Worm (Caenorhabditis elegans) whole organism, L3 larva: ENCODE results near the gene znf-622.

Source experiments
- R02D3.7 ChIP-seq: fragments of 150-350 bp; optimal IDR thresholded peaks from 2 replicates; lab custom pipeline; 2014; ENCODE audit warnings: missing biosample characterization, missing genetic modification characterization
- ZK546.5 ChIP-seq: sonication (generic microtip); optimal IDR thresholded peaks from 2 replicates; lab custom pipeline; 2017; ENCODE audit warnings: missing biosample characterization, missing genetic modification characterization
- ama-1 ChIP-seq: fragments of 150-350 bp; optimal IDR thresholded peaks from 2 replicates; lab custom pipeline; 2018
- ceh-16 ChIP-seq: sonication (generic microtip); optimal IDR thresholded peaks from 2 replicates; lab custom pipeline; 2017; ENCODE audit warnings: missing biosample characterization, missing genetic modification characterization
- ceh-28 ChIP-seq: fragments of 150-350 bp; optimal IDR thresholded peaks from 2 replicates; lab custom pipeline; 2014; ENCODE audit warnings: missing biosample characterization, missing genetic modification reagents, missing genetic modification characterization
- ceh-82 ChIP-seq: fragments of 150-350 bp; optimal IDR thresholded peaks from 2 replicates; lab custom pipeline; 2014; ENCODE audit warnings: missing biosample characterization, missing genetic modification characterization
- ceh-9 ChIP-seq: sonication (generic microtip); optimal IDR thresholded peaks from 2 replicates; lab custom pipeline; 2018; ENCODE audit warnings: missing biosample characterization, missing genetic modification characterization
- daf-12 ChIP-seq: fragments of 150-350 bp; optimal IDR thresholded peaks from 2 replicates; lab custom pipeline; 2014; ENCODE audit warnings: missing biosample characterization, missing genetic modification reagents, missing genetic modification characterization
- egl-5 ChIP-seq: fragments of 150-350 bp; optimal IDR thresholded peaks from 2 replicates; lab custom pipeline; 2017; ENCODE audit warnings: missing biosample characterization, missing genetic modification reagents, missing genetic modification characterization, inconsistent platforms
- elt-2 ChIP-seq: sonication (generic microtip); optimal IDR thresholded peaks from 2 replicates; lab custom pipeline; 2016; ENCODE audit warnings: missing genetic modification reagents, mild to moderate bottlenecking, missing genetic modification characterization, missing compliant biosample characterization
- fkh-10 ChIP-seq: sonication (generic microtip); optimal IDR thresholded peaks from 2 replicates; lab custom pipeline; 2017; ENCODE audit warnings: missing biosample characterization, missing genetic modification reagents, missing genetic modification characterization
- fkh-2 ChIP-seq: fragments of 150-350 bp; optimal IDR thresholded peaks from 2 replicates; lab custom pipeline; 2014; ENCODE audit warnings: missing biosample characterization, missing genetic modification reagents, missing genetic modification characterization
- hmg-11 ChIP-seq: sonication (generic microtip); optimal IDR thresholded peaks from 2 replicates; lab custom pipeline; 2016; ENCODE audit warnings: missing genetic modification characterization, missing compliant biosample characterization
- jun-1 ChIP-seq: fragments of 150-350 bp; optimal IDR thresholded peaks from 2 replicates; lab custom pipeline; 2014; ENCODE audit warnings: missing biosample characterization, missing genetic modification reagents, missing genetic modification characterization
- lin-15B ChIP-seq: fragments of 150-350 bp; optimal IDR thresholded peaks from 2 replicates; lab custom pipeline; 2014; ENCODE audit warnings: missing biosample characterization, missing genetic modification characterization
- lin-39 ChIP-seq: fragments of 150-350 bp; optimal IDR thresholded peaks from 2 replicates; lab custom pipeline; 2018; ENCODE audit warnings: missing biosample characterization, missing genetic modification reagents, missing genetic modification characterization
- lsy-12 ChIP-seq: sonication (generic microtip); optimal IDR thresholded peaks from 2 replicates; lab custom pipeline; 2016; ENCODE audit warnings: mild to moderate bottlenecking, missing genetic modification characterization, missing compliant biosample characterization
- mdl-1 ChIP-seq: fragments of 150-350 bp; optimal IDR thresholded peaks from 2 replicates; lab custom pipeline; 2014; ENCODE audit warnings: missing biosample characterization, missing genetic modification characterization
- mml-1 ChIP-seq: fragments of 150-350 bp; sonication (generic microtip); optimal IDR thresholded peaks from 3 replicates; lab custom pipeline; 2014; ENCODE audit warnings: missing biosample characterization, missing genetic modification characterization
- nfya-1 ChIP-seq: sonication (generic microtip); optimal IDR thresholded peaks from 2 replicates; lab custom pipeline; 2017; ENCODE audit warnings: missing genetic modification characterization, mild to moderate bottlenecking, missing compliant biosample characterization, antibody characterized with exemption, moderate library complexity; ENCODE audit not compliant: insufficient read depth
- nhr-11 ChIP-seq: fragments of 150-350 bp; optimal IDR thresholded peaks from 2 replicates; lab custom pipeline; 2014; ENCODE audit warnings: missing biosample characterization, missing genetic modification characterization
- nhr-12 ChIP-seq: fragments of 150-350 bp; optimal IDR thresholded peaks from 2 replicates; lab custom pipeline; 2014; ENCODE audit warnings: missing biosample characterization, missing genetic modification characterization
- nhr-23 ChIP-seq: fragments of 150-350 bp; optimal IDR thresholded peaks from 2 replicates; lab custom pipeline; 2014; ENCODE audit warnings: missing biosample characterization, missing genetic modification reagents, missing genetic modification characterization
- nhr-237 ChIP-seq: fragments of 150-350 bp; optimal IDR thresholded peaks from 2 replicates; lab custom pipeline; 2014; ENCODE audit warnings: missing biosample characterization, missing genetic modification characterization
- nhr-25 ChIP-seq: sonication (generic microtip); optimal IDR thresholded peaks from 2 replicates; lab custom pipeline; 2017; ENCODE audit warnings: missing biosample characterization, missing genetic modification characterization
- nhr-28 ChIP-seq: fragments of 150-350 bp; optimal IDR thresholded peaks from 2 replicates; lab custom pipeline; 2014; ENCODE audit warnings: missing biosample characterization, missing genetic modification characterization
- nhr-43 ChIP-seq: sonication (generic microtip); optimal IDR thresholded peaks from 2 replicates; lab custom pipeline; 2016; ENCODE audit warnings: mild to moderate bottlenecking, missing genetic modification characterization, missing compliant biosample characterization; ENCODE audit not compliant: poor library complexity, severe bottlenecking
- nhr-76 ChIP-seq: fragments of 150-350 bp; sonication (generic microtip); optimal IDR thresholded peaks from 5 replicates; lab custom pipeline; 2014; ENCODE audit warnings: missing biosample characterization, missing genetic modification characterization
- pha-4 ChIP-seq: fragments of 150-350 bp; optimal IDR thresholded peaks from 2 replicates; lab custom pipeline; 2014; ENCODE audit warnings: missing biosample characterization, missing genetic modification reagents, missing genetic modification characterization
- pqm-1 ChIP-seq: fragments of 150-350 bp; optimal IDR thresholded peaks from 2 replicates; lab custom pipeline; 2017; ENCODE audit warnings: missing biosample characterization, missing genetic modification characterization, inconsistent platforms
- sea-2 ChIP-seq: fragments of 150-350 bp; sonication (generic microtip); optimal IDR thresholded peaks from 4 replicates; lab custom pipeline; 2014; ENCODE audit warnings: missing biosample characterization, missing genetic modification reagents, missing genetic modification characterization
- skn-1 ChIP-seq: fragments of 150-350 bp; optimal IDR thresholded peaks from 2 replicates; lab custom pipeline; 2014; ENCODE audit warnings: missing biosample characterization, missing genetic modification characterization
- snpc-4 ChIP-seq: fragments of 150-350 bp; optimal IDR thresholded peaks from 2 replicates; lab custom pipeline; 2014; ENCODE audit warnings: missing biosample characterization, missing genetic modification characterization
- tbx-2 ChIP-seq: sonication (generic microtip); optimal IDR thresholded peaks from 2 replicates; lab custom pipeline; 2016; ENCODE audit warnings: mild to moderate bottlenecking, missing genetic modification characterization, missing compliant biosample characterization
- unc-39 ChIP-seq: sonication (generic microtip); optimal IDR thresholded peaks from 4 replicates; lab custom pipeline; 2017; ENCODE audit warnings: missing biosample characterization, missing genetic modification characterization
- unc-62 ChIP-seq: fragments of 150-350 bp; sonication (generic microtip); optimal IDR thresholded peaks from 4 replicates; lab custom pipeline; 2014; ENCODE audit warnings: missing biosample characterization, missing genetic modification reagents, missing genetic modification characterization
- zag-1 ChIP-seq: fragments of 150-350 bp; optimal IDR thresholded peaks from 2 replicates; lab custom pipeline; 2014; ENCODE audit warnings: missing biosample characterization, missing genetic modification characterization
- ztf-11 ChIP-seq: fragments of 150-350 bp; optimal IDR thresholded peaks from 2 replicates; lab custom pipeline; 2014; ENCODE audit warnings: missing biosample characterization, missing genetic modification characterization
- ztf-4 ChIP-seq: fragments of 150-350 bp; optimal IDR thresholded peaks from 2 replicates; lab custom pipeline; 2014; ENCODE audit warnings: missing biosample characterization, missing genetic modification characterization

The znf-622 gene

ce11 chrIII:6341878-6342453 lies 39.5 kb upstream of the znf-622 start, which contains the start of gene rpn-13 (continued):
- no peak for TF ChIP-seq unc-39 (tag; lab: Kevin White, UChicago)
- TF ChIP-seq nhr-76 (tag; lab: Kevin White, UChicago) = no peak
- TF ChIP-seq fkh-10 = no peak

DNA sequence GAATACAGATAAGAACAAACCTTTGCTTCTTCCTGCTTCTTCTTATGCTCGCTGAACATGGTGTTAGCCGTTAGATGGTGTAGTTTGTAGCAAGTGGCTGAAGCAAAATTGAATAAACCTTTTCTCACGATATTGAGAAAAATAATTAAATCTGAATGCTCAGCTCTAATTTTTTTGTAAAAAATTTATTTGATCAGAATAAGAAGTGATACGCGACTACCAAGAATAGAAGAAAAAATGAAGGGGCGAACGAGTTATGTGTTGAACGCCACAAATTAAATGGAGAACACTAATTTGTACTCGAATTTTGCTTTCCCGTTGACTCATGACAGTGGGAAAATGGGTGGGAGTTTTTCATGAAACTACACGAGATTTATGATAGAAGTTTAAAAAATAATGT lies 38.2 kb upstream of the znf-622 start, which contains the start of gene C56G2.9:
C56G2.9 (minus strand) TSS at position 101 of the 400 bp plus-strand sequence.
- TF ChIP-seq ZK546.5 (tag; lab: Kevin White, UChicago) (no peak), ceh-82 (tag; lab: Kevin White, UChicago) (no peak), lsy-12 (tag; lab: Kevin White, UChicago) (no peak), hmg-11 (tag; lab: Kevin White, UChicago) (no peak), jun-1 (tag; lab: Kevin White, UChicago) (no peak), unc-62 (GFP tag; lab: Kevin White, UChicago) (no peak), daf-12 (tag; lab: Kevin White, UChicago) (no peak), tbx-2 (tag; lab: Kevin White, UChicago) (no peak), nhr-76 (tag; lab: Kevin White, UChicago) (no peak), zag-1 (no peak), lin-15B (tag; lab: Kevin White, UChicago) (no peak), ceh-28 (tag; lab: Kevin White, UChicago) (no peak), egl-5 (tag; lab: Kevin White, UChicago) (no peak), skn-1 (tag; lab: Kevin White, UChicago) (no peak), ama-1 (no peak), elt-2 (tag; lab: Kevin White, UChicago) (no peak), mml-1 (tag; lab: Kevin White, UChicago) (no peak), nhr-11 (tag; lab: Kevin White, UChicago) (no peak), nfya-1 (tag; lab: Kevin White, UChicago) (no peak)

DNA sequence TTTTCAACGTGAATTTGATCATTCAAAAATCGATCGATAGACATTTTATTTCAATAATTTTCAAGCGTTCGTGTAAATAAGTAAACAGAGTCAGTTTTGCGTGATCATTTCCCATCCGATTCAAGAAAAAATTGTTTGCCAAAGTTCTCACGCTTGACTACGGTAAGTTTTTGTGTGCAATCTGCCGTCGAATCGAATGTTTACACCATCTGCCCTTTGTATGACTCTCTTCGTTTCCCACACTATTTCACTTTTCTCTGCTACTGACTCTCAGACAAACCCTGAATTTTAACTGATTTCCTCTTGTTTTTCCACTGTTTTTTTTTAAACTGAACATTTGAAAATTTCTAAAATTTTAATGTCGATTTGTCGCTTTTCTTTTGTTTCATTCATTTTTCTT lies 36.7 kb upstream of the znf-622 start:
- no peak for TF ChIP-seq nhr-28 (tag; lab: Kevin White, UChicago)
- no peak for TF ChIP-seq ceh-16
- peak; percentile 36 for TF ChIP-seq nhr-43 (tag; lab: Kevin White, UChicago)
- peak; percentile 81 for TF ChIP-seq snpc-4 (tag; lab: Kevin White, UChicago)
- peak; percentile 54 for TF ChIP-seq elt-2 (tag; lab: Kevin White, UChicago)
- peak; percentile 79 for TF ChIP-seq nhr-23
- peak; percentile 73 for TF ChIP-seq ama-1
- no peak for TF ChIP-seq egl-5 (tag; lab: Kevin White, UChicago)
- TF ChIP-seq nfya-1 (tag; lab: Kevin White, UChicago) = peak; percentile 92
- TF ChIP-seq pqm-1 = peak; percentile 36
- no peak for TF ChIP-seq zag-1
- peak; percentile 53 for TF ChIP-seq R02D3.7 (tag; lab: Kevin White, UChicago)
- TF ChIP-seq pha-4 (tag; lab: Kevin White, UChicago) = peak; percentile 95
- TF ChIP-seq ceh-82 (tag; lab: Kevin White, UChicago) = peak; percentile 54
- TF ChIP-seq jun-1 (tag; lab: Kevin White, UChicago) = peak; percentile 72
- TF ChIP-seq ceh-28 (tag; lab: Kevin White, UChicago) = peak; percentile 47
- no peak for TF ChIP-seq nhr-12
- peak; percentile 32 for TF ChIP-seq skn-1 (tag; lab: Kevin White, UChicago)
- TF ChIP-seq mml-1 (tag; lab: Kevin White, UChicago) = no peak
- TF ChIP-seq hmg-11 (tag; lab: Kevin White, UChicago) = peak; percentile 92
- TF ChIP-seq ceh-9 (tag; lab: Kevin White, UChicago) = no peak
- peak; percentile 35 for TF ChIP-seq tbx-2 (tag; lab: Kevin White, UChicago)
- no peak for TF ChIP-seq sea-2 (GFP tag; lab: Kevin White, UChicago)
- peak; percentile 81 for TF ChIP-seq lin-15B (tag; lab: Kevin White, UChicago)
- TF ChIP-seq nhr-25 = peak; percentile 87
- peak; percentile 52 for TF ChIP-seq lin-39
- TF ChIP-seq lsy-12 (tag; lab: Kevin White, UChicago) = peak; percentile 75

ce11 chrIII:6345968-6346498 lies 35.4 kb upstream of the znf-622 start, which contains the start of the genes trmt-10C.2 and C56G2.22:
Gene trmt-10C.2, plus strand, starts transcription at chrIII:6346281.
Gene C56G2.22, plus strand, starts transcription at chrIII:6346448.
- TF ChIP-seq nhr-11 (tag; lab: Kevin White, UChicago) (no peak), nhr-76 (tag; lab: Kevin White, UChicago) (no peak), lin-15B (tag; lab: Kevin White, UChicago) (no peak), skn-1 (tag; lab: Kevin White, UChicago) (no peak), elt-2 (tag; lab: Kevin White, UChicago) (peak; percentile 32), pha-4 (tag; lab: Kevin White, UChicago) (peak; percentile 74), ztf-4 (tag; lab: Kevin White, UChicago) (no peak), egl-5 (tag; lab: Kevin White, UChicago) (no peak), fkh-2 (no peak), ztf-11 (tag; lab: Kevin White, UChicago) (no peak), nhr-43 (tag; lab: Kevin White, UChicago) (no peak), nhr-237 (tag; lab: Kevin White, UChicago) (no peak), pqm-1 (no peak), mdl-1 (no peak)
